Worm (Caenorhabditis elegans): ENCODE results near the gene F52D2.7.
A peak's percentile ranks its signal among the peaks of the same experiment; 100 is the strongest.

Gene F52D2.7

DNA sequence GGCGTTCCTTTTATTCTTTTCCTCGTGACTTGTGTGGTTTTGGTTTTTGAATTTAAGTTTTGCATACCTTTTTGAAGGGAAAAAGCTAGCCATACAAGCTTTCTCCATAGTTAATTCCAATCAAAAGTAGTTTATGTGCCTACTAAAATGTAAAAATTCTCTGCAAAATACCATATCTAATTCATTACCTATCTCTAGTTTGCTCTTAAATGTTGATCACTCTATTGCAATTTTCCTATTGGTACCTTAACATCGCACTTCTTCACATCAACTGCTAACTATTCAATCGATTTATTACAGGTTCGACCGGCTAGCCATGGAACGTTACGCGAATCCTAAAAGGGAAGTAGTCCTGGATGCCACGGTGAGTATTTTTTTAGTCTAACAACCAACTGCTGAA, at the start of gene F52D2.7:
Gene F52D2.7, plus strand, starts transcription at position 301 of the 400 bp plus-strand sequence.
- no peak for TF ChIP-seq grh-1 (GFP tag; IDR thresholded peaks at IDR 0.05)
- TF ChIP-seq xbp-1 (tag; optimal IDR thresholded peaks at IDR 0.05) = no peak
- TF ChIP-seq vab-15 (tag; optimal IDR thresholded peaks at IDR 0.05) = no peak
- no peak for TF ChIP-seq blmp-1 (tag; optimal IDR thresholded peaks at IDR 0.05)
- TF ChIP-seq ceh-90 (tag; optimal IDR thresholded peaks at IDR 0.05) = no peak
- TF ChIP-seq hlh-4 (tag; optimal IDR thresholded peaks at IDR 0.05) = no peak
- peak; percentile 40 for TF ChIP-seq nhr-85 (tag)
- TF ChIP-seq mab-9 (GFP tag; IDR thresholded peaks at IDR 0.05) = no peak

ce11 chrX:1913257-1913656, 49.1 kb upstream of the F52D2.7 start, which contains the start of gene ZC53.1:
Gene ZC53.1, minus strand, starts transcription at chrX:1913357.
- TF ChIP-seq nhr-85 (tag) (no peak), ama-1 (optimal IDR thresholded peaks at IDR 0.05) (no peak), egl-13 (tag; optimal IDR thresholded peaks at IDR 0.05) (no peak), F16B12.6 (tag; optimal IDR thresholded peaks at IDR 0.05) (no peak), ces-1 (GFP tag; optimal IDR thresholded peaks at IDR 0.05) (no peak), ceh-88 (GFP tag; IDR thresholded peaks at IDR 0.05) (no peak), lin-35 (GFP tag; optimal IDR thresholded peaks at IDR 0.05) (no peak), nhr-12 (tag; optimal IDR thresholded peaks at IDR 0.05) (no peak), unc-62 (GFP tag; optimal IDR thresholded peaks at IDR 0.05) (no peak), pax-3 (tag; optimal IDR thresholded peaks at IDR 0.05) (no peak)

- TF ChIP-seq C16A3.4 (tag; optimal IDR thresholded peaks at IDR 0.05) = no peak
- TF ChIP-seq unc-62 (GFP tag; optimal IDR thresholded peaks at IDR 0.05) = no peak
- TF ChIP-seq mef-2 (tag; optimal IDR thresholded peaks at IDR 0.05) = no peak
- TF ChIP-seq ceh-90 (tag; optimal IDR thresholded peaks at IDR 0.05) = no peak
- TF ChIP-seq ztf-4 (tag; optimal IDR thresholded peaks at IDR 0.05) = no peak
- no peak for TF ChIP-seq nhr-237 (tag; optimal IDR thresholded peaks at IDR 0.05)
- no peak for TF ChIP-seq swsn-7 (tag; optimal IDR thresholded peaks at IDR 0.05)
- no peak for TF ChIP-seq ceh-88 (GFP tag; IDR thresholded peaks at IDR 0.05)
- no peak for TF ChIP-seq isw-1 (GFP tag; IDR thresholded peaks at IDR 0.05)
- TF ChIP-seq fkh-4 (tag; optimal IDR thresholded peaks at IDR 0.05; ENCODE audit: borderline replicate concordance) = no peak
- TF ChIP-seq mab-9 (GFP tag; IDR thresholded peaks at IDR 0.05) = no peak
- TF ChIP-seq mep-1 (tag; optimal IDR thresholded peaks at IDR 0.05) = no peak
- no peak for TF ChIP-seq lin-14 (GFP tag; optimal IDR thresholded peaks at IDR 0.05)
- no peak for TF ChIP-seq fkh-10 (GFP tag; optimal IDR thresholded peaks at IDR 0.05)
- no peak for TF ChIP-seq ztf-11 (tag; optimal IDR thresholded peaks at IDR 0.05)
- no peak for TF ChIP-seq ceh-63 (GFP tag; optimal IDR thresholded peaks at IDR 0.05)
Measured at ce11 chrX:1915022-1915421, 47.4 kb upstream of the F52D2.7 start, which contains the start of gene rgs-9. Gene rgs-9, plus strand, starts transcription at chrX:1915258.

ce11 chrX:1917169-1917568, 45.2 kb upstream of the F52D2.7 start, which contains the start of gene dot-1.5:
Gene dot-1.5, plus strand, starts transcription at chrX:1917469.
- TF ChIP-seq egl-27 (tag; optimal IDR thresholded peaks at IDR 0.05) (no peak), egl-13 (tag; optimal IDR thresholded peaks at IDR 0.05) (no peak), rnt-1 (tag; optimal IDR thresholded peaks at IDR 0.05) (no peak), mep-1 (tag; optimal IDR thresholded peaks at IDR 0.05) (no peak), nhr-85 (tag) (no peak), blmp-1 (tag; optimal IDR thresholded peaks at IDR 0.05) (no peak)

DNA sequence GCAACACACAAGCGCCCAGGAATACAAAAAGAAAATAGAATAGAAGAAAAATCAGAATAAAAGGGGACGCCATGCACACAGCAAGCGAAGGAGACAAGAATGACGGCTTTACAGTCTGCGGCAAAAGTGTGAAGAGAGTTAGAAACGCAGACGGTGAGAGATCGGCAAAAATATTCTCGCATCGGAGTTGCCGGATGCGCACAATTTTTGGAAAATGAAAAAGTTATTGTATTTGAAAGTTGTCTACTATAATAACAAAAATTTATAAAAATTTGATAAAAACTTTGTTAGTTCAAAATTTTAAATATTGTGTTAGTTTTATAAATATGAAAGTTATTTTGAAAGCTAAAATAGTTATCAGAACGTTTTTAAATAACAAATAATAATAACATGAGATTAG, 40.1 kb upstream of the F52D2.7 start, which contains the start of gene ZC53.22:
Gene ZC53.22, minus strand, starts transcription at position 101 of the 400 bp plus-strand sequence.
- TF ChIP-seq lsy-2 (tag; optimal IDR thresholded peaks at IDR 0.05) = no peak
- TF ChIP-seq isw-1 (GFP tag; IDR thresholded peaks at IDR 0.05) = no peak

ce11 chrX:1924138-1924537, 38.2 kb upstream of the F52D2.7 start, which contains the start of gene ZC53.2:
Gene ZC53.2, minus strand, starts transcription at chrX:1924238.
- TF ChIP-seq ceh-8 (GFP tag; optimal IDR thresholded peaks at IDR 0.05) (no peak), zag-1 (tag; optimal IDR thresholded peaks at IDR 0.05) (no peak), nhr-84 (tag; optimal IDR thresholded peaks at IDR 0.05) (no peak), dsc-1 (tag; optimal IDR thresholded peaks at IDR 0.05) (no peak), C34B4.2 (tag; optimal IDR thresholded peaks at IDR 0.05) (no peak), nhr-11 (tag; optimal IDR thresholded peaks at IDR 0.05) (no peak), isw-1 (GFP tag; IDR thresholded peaks at IDR 0.05) (no peak), lir-3 (tag; optimal IDR thresholded peaks at IDR 0.05; ENCODE audit: poor library complexity) (no peak), xbp-1 (tag; optimal IDR thresholded peaks at IDR 0.05) (no peak), ztf-4 (tag; optimal IDR thresholded peaks at IDR 0.05) (no peak), nhr-71 (tag; optimal IDR thresholded peaks at IDR 0.05) (no peak), ceh-88 (GFP tag; IDR thresholded peaks at IDR 0.05) (no peak), alr-1 (tag; optimal IDR thresholded peaks at IDR 0.05; ENCODE audit: borderline replicate concordance) (no peak), skn-1 (tag; optimal IDR thresholded peaks at IDR 0.05) (no peak), lin-15B (tag; optimal IDR thresholded peaks at IDR 0.05) (no peak), aha-1 (tag; optimal IDR thresholded peaks at IDR 0.05) (no peak)
